Worm (Caenorhabditis elegans) whole organism, L4 larva: ENCODE data around the gene cutl-2.

Experiments
- lsy-2 ChIP-seq, 2 experiments: fragments of 150-350 bp in 1 of 2; sonication (generic microtip) in 1 of 2; optimal IDR thresholded peaks; 2 replicates each; lab custom pipeline; 2014 to 2017; ENCODE audit warnings: missing biosample characterization in 2 of 2, missing genetic modification characterization in 2 of 2
- mdl-1 ChIP-seq, 2 experiments: fragments of 150-350 bp in 1 of 2; sonication (generic microtip) in 1 of 2; optimal IDR thresholded peaks; 2 replicates each; lab custom pipeline; 2014 to 2017; ENCODE audit warnings: missing biosample characterization in 2 of 2, missing genetic modification characterization in 2 of 2
- nhr-102 ChIP-seq: sonication (generic microtip); optimal IDR thresholded peaks from 2 replicates; lab custom pipeline; 2016; ENCODE audit warnings: mild to moderate bottlenecking, missing genetic modification characterization, moderate library complexity, missing compliant biosample characterization

DNA sequence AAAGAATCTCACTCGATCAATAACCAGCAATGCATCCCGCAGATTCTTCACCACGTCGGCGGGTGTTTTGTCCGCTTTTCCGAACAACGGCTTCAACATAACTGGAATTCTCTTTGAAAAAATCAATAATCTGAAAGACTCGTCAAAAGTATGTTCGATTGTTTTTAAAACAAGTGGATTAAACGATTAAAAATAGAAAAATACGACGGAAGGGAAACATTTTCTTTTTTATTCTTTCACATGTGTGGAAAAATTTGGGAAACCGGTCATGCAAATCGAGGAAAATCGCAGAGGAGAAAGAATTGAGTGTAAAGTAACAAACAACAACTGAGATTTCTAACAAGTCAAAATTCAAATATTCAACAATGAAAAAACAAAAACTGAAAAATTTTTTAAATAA lies 20.9 kb downstream of the cutl-2 start, which contains the start of gene mop-25.2:
- TF ChIP-seq mdl-1 (tag; optimal IDR thresholded peaks at IDR 0.05; lab: Kevin White, UChicago) = no peak
- no peak for TF ChIP-seq lsy-2 (tag; optimal IDR thresholded peaks at IDR 0.05; lab: Kevin White, UChicago)
- TF ChIP-seq nhr-102 (tag; lab: Kevin White, UChicago) = no peak
